Fruit fly (Drosophila melanogaster) whole organism: Measurements from ENCODE around the gene CG12948.

ENCODE experiments used
- CG8478 ChIP-seq: fragments of >200 bp; optimal IDR thresholded peaks from 2 replicates; lab custom pipeline; 2018; ENCODE audit warnings: inconsistent platforms
- Dll ChIP-seq: fragments of >200 bp; optimal IDR thresholded peaks from 2 replicates; lab custom pipeline; 2017
- pan ChIP-seq: fragments of >200 bp; optimal IDR thresholded peaks from 2 replicates; lab custom pipeline; 2017
- psq ChIP-seq: fragments of >200 bp; optimal IDR thresholded peaks from 2 replicates; lab custom pipeline; 2017

dm6 chr3R:9704183-9705007, 43.1 kb downstream of the CG12948 start:
- no peak for TF ChIP-seq psq
- TF ChIP-seq Dll (lab: Kevin White, UChicago): peak; percentile 14
- no peak for TF ChIP-seq pan
- TF ChIP-seq CG8478 (lab: Kevin White, UChicago): peak; percentile 30
